Worm (Caenorhabditis elegans) whole organism, L4 larva: ENCODE data around the gene D1046.16.

ENCODE experiments used
- D1046.2 ChIP-seq: fragments of 200-800 bp; sonication (Bioruptor generic); IDR thresholded peaks from 2 replicates; pipeline ENCODE4 v1.3.6; 2022; ENCODE audit warnings: missing genetic modification characterization, missing compliant biosample characterization
- T26A8.4 ChIP-seq: fragments of 200-800 bp; sonication (Bioruptor generic); IDR thresholded peaks from 2 replicates; pipeline ENCODE4 v1.3.6; 2022; ENCODE audit warnings: missing genetic modification characterization, missing compliant biosample characterization
- ZK337.2 ChIP-seq: fragments of 200-800 bp; sonication (Bioruptor generic); IDR thresholded peaks from 2 replicates; pipeline ENCODE4 v1.3.6; 2022; ENCODE audit warnings: missing genetic modification reagents, missing genetic modification characterization, missing compliant biosample characterization
- ZK546.5 ChIP-seq, 2 experiments: sonication (generic microtip); optimal IDR thresholded peaks; 2 replicates each; lab custom pipeline; 2017; ENCODE audit warnings: missing biosample characterization in 2 of 2, missing genetic modification characterization in 2 of 2
- ceh-20 ChIP-seq: fragments of 200-800 bp; sonication (Bioruptor generic); IDR thresholded peaks from 2 replicates; pipeline ENCODE4 v1.3.6; 2022; ENCODE audit warnings: missing genetic modification reagents, missing genetic modification characterization, missing compliant biosample characterization
- ceh-28 ChIP-seq: fragments of 150-350 bp; optimal IDR thresholded peaks from 2 replicates; lab custom pipeline; 2014; ENCODE audit warnings: missing biosample characterization, missing genetic modification reagents, missing genetic modification characterization
- daf-16 ChIP-seq, 3 experiments: sonication (generic microtip); optimal IDR thresholded peaks; 2 replicates each; lab custom pipeline; 2016 to 2017; ENCODE audit warnings: missing genetic modification characterization in 3 of 3, missing genetic modification reagents in 3 of 3, mild to moderate bottlenecking in 2 of 3, missing compliant biosample characterization in 2 of 3, missing biosample characterization in 1 of 3, moderate library complexity in 1 of 3
- daf-19 ChIP-seq: fragments of 200-800 bp; sonication (Bioruptor generic); conservative IDR thresholded peaks from 2 replicates; pipeline ENCODE4 v1.3.6; 2022; ENCODE audit warnings: missing genetic modification characterization, missing compliant biosample characterization
- dmd-6 ChIP-seq: fragments of 200-800 bp; sonication (Bioruptor generic); IDR thresholded peaks from 2 replicates; pipeline ENCODE4 v1.3.6; 2022; ENCODE audit warnings: missing genetic modification reagents, missing genetic modification characterization, missing compliant biosample characterization
- dmd-8 ChIP-seq: fragments of 200-800 bp; sonication (Bioruptor generic); IDR thresholded peaks from 2 replicates; pipeline ENCODE4 v1.3.6; 2022; ENCODE audit warnings: missing genetic modification characterization, missing compliant biosample characterization
- dpl-1 ChIP-seq: fragments of 150-350 bp; optimal IDR thresholded peaks from 2 replicates; lab custom pipeline; 2014; ENCODE audit warnings: missing biosample characterization, missing genetic modification reagents, missing genetic modification characterization
- dve-1 ChIP-seq: sonication (generic microtip); optimal IDR thresholded peaks from 2 replicates; lab custom pipeline; 2017; ENCODE audit warnings: antibody characterized with exemption, mild to moderate bottlenecking, missing genetic modification characterization, missing compliant biosample characterization; ENCODE audit not compliant: insufficient read depth
- hlh-11 ChIP-seq: fragments of 200-800 bp; sonication (Bioruptor generic); optimal IDR thresholded peaks from 2 replicates; lab custom pipeline; 2018; ENCODE audit warnings: mild to moderate bottlenecking, missing genetic modification characterization, missing compliant biosample characterization
- hlh-30 ChIP-seq: sonication (generic microtip); optimal IDR thresholded peaks from 2 replicates; lab custom pipeline; 2017; ENCODE audit warnings: antibody characterized with exemption, mild to moderate bottlenecking, missing genetic modification characterization, missing compliant biosample characterization; ENCODE audit not compliant: insufficient read depth
- hmg-1.1 ChIP-seq: fragments of 200-800 bp; sonication (Bioruptor generic); IDR thresholded peaks from 2 replicates; pipeline ENCODE4 v1.3.6; 2022; ENCODE audit warnings: missing genetic modification reagents, missing genetic modification characterization, missing compliant biosample characterization
- lin-39 ChIP-seq: fragments of 150-350 bp; optimal IDR thresholded peaks from 2 replicates; lab custom pipeline; 2014; ENCODE audit warnings: missing biosample characterization, missing genetic modification reagents, missing genetic modification characterization
- lir-3 ChIP-seq: sonication (generic microtip); optimal IDR thresholded peaks from 2 replicates; lab custom pipeline; 2016; ENCODE audit warnings: mild to moderate bottlenecking, missing genetic modification characterization, missing compliant biosample characterization
- madf-5 ChIP-seq, 2 experiments: fragments of 200-800 bp; sonication (Bioruptor generic); IDR thresholded peaks; 2 replicates each; pipeline ENCODE4 v1.3.6; 2022; ENCODE audit warnings: missing compliant biosample characterization in 2 of 2, missing genetic modification characterization in 2 of 2
- mdl-1 ChIP-seq, 2 experiments: fragments of 150-350 bp in 1 of 2; sonication (generic microtip) in 1 of 2; optimal IDR thresholded peaks; 2 replicates each; lab custom pipeline; 2014 to 2017; ENCODE audit warnings: missing biosample characterization in 2 of 2, missing genetic modification characterization in 2 of 2
- mdt-29 ChIP-seq: fragments of 200-800 bp; sonication (Bioruptor generic); IDR thresholded peaks from 2 replicates; pipeline ENCODE4 v1.3.6; 2022; ENCODE audit warnings: missing genetic modification reagents, missing genetic modification characterization, missing compliant biosample characterization
- mes-2 ChIP-seq: sonication (generic microtip); optimal IDR thresholded peaks from 2 replicates; lab custom pipeline; 2016; ENCODE audit warnings: missing genotype, mild to moderate bottlenecking, missing genetic modification characterization, missing compliant biosample characterization; ENCODE audit not compliant: poor library complexity, severe bottlenecking
- mxl-2 ChIP-seq: fragments of 200-800 bp; sonication (Bioruptor generic); conservative IDR thresholded peaks from 2 replicates; pipeline ENCODE4 v1.3.6; 2022; ENCODE audit warnings: missing genetic modification reagents, missing genetic modification characterization, missing compliant biosample characterization
- mxl-3 ChIP-seq: fragments of 200-800 bp; sonication (Bioruptor generic); optimal IDR thresholded peaks from 2 replicates; lab custom pipeline; 2018; ENCODE audit warnings: mild to moderate bottlenecking, missing genetic modification characterization, missing compliant biosample characterization
- nhr-25 ChIP-seq: sonication (generic microtip); optimal IDR thresholded peaks from 2 replicates; lab custom pipeline; 2017; ENCODE audit warnings: missing genetic modification characterization, mild to moderate bottlenecking, missing compliant biosample characterization, antibody characterized with exemption, moderate library complexity, borderline replicate concordance; ENCODE audit not compliant: insufficient read depth
- nhr-28 ChIP-seq: fragments of 150-350 bp; optimal IDR thresholded peaks from 2 replicates; lab custom pipeline; 2014; ENCODE audit warnings: missing biosample characterization, missing genetic modification characterization
- nhr-41 ChIP-seq: fragments of 200-800 bp; sonication (Bioruptor generic); IDR thresholded peaks from 2 replicates; pipeline ENCODE4 v1.3.6; 2022; ENCODE audit warnings: missing genetic modification reagents, missing genetic modification characterization, missing compliant biosample characterization
- nhr-42 ChIP-seq: fragments of 200-800 bp; sonication (Bioruptor generic); IDR thresholded peaks from 2 replicates; pipeline ENCODE4 v1.3.6; 2022; ENCODE audit warnings: missing genetic modification characterization, missing compliant biosample characterization
- nhr-77 ChIP-seq: fragments of 150-350 bp; optimal IDR thresholded peaks from 2 replicates; lab custom pipeline; 2014; ENCODE audit warnings: missing biosample characterization, missing genetic modification characterization
- skn-1 ChIP-seq: fragments of 150-350 bp; optimal IDR thresholded peaks from 2 replicates; lab custom pipeline; 2014; ENCODE audit warnings: missing biosample characterization, missing genetic modification characterization
- snpc-4 ChIP-seq: fragments of 150-350 bp; optimal IDR thresholded peaks from 2 replicates; lab custom pipeline; 2014; ENCODE audit warnings: missing biosample characterization, missing genetic modification characterization
- unc-62 ChIP-seq, 3 experiments: fragments of 150-350 bp in 1 of 3; sonication (generic microtip); optimal IDR thresholded peaks in 2 of 3; peaks in 1 of 3; 1 replicate in 1 of 3; 2 replicates in 2 of 3; lab custom pipeline; 2014 to 2017; ENCODE audit warnings: missing biosample characterization in 3 of 3, missing genetic modification characterization in 3 of 3, missing genetic modification reagents in 3 of 3, missing genotype in 1 of 3
- zfp-3 ChIP-seq: fragments of 200-800 bp; sonication (Bioruptor generic); conservative IDR thresholded peaks from 2 replicates; pipeline ENCODE4 v1.3.6; 2022; ENCODE audit warnings: missing genetic modification reagents, missing genetic modification characterization, missing compliant biosample characterization
- ztf-7 ChIP-seq: fragments of 150-350 bp; optimal IDR thresholded peaks from 2 replicates; lab custom pipeline; 2014; ENCODE audit warnings: missing biosample characterization, missing genetic modification characterization

The D1046.16 gene

ce11 chrIV:8921956-8922355 lies at the start of gene D1046.16:
Gene D1046.16 (plus strand): TSS chrIV:8922150.
- TF ChIP-seq dve-1, result peak; percentile 19
- peak; percentile 2 for TF ChIP-seq nhr-77 (tag; lab: Kevin White, UChicago)
- TF ChIP-seq daf-16 (GFP tag; optimal IDR thresholded peaks at IDR 0.05; lab: Kevin White, UChicago), result no peak
- peak; percentile 20 for TF ChIP-seq daf-16 (tag; optimal IDR thresholded peaks at IDR 0.05; lab: Kevin White, UChicago)
- TF ChIP-seq unc-62 (GFP tag; optimal IDR thresholded peaks at IDR 0.05 in 1 of 2; lab: Kevin White, UChicago), result peak in 1 of 2 experiments; percentile 15
- TF ChIP-seq unc-62 (tag; optimal IDR thresholded peaks at IDR 0.05; lab: Kevin White, UChicago), result no peak
- peak; percentile 53 for TF ChIP-seq mxl-3
- peak; percentile 41 for TF ChIP-seq nhr-25 (tag; lab: Kevin White, UChicago)
- 0 out of 2 replicates have a peak, but pooled peaks have one; percentile 43 for TF ChIP-seq hmg-1.1 (GFP tag; lab: Robert Waterston, UW)
- no peak for TF ChIP-seq ZK546.5 (tag; optimal IDR thresholded peaks at IDR 0.05; lab: Kevin White, UChicago)
- TF ChIP-seq ceh-28, result peak; percentile 50
- peak in 1 of 2 experiments; percentile 46 for TF ChIP-seq mdl-1 (tag; optimal IDR thresholded peaks at IDR 0.05; lab: Kevin White, UChicago)
- no peak for TF ChIP-seq snpc-4
- peak; percentile 58 for TF ChIP-seq nhr-28
- peak; percentile 39 for TF ChIP-seq hlh-11 (tag; lab: Kevin White, UChicago)
- TF ChIP-seq hlh-30, result peak; percentile 3
- peak; percentile 82 for TF ChIP-seq D1046.2 (GFP tag; lab: Robert Waterston, UW)
- TF ChIP-seq mes-2 (tag; lab: Kevin White, UChicago), result peak; percentile 56
- TF ChIP-seq mdt-29 (GFP tag; lab: Robert Waterston, UW), result peak; percentile 41; the same call in 1 of the 2 replicates
- TF ChIP-seq dpl-1 (GFP tag; lab: Kevin White, UChicago), result no peak
- TF ChIP-seq skn-1, result no peak

- TF ChIP-seq ztf-7 (tag; lab: Kevin White, UChicago) (no peak), mdt-29 (GFP tag; lab: Robert Waterston, UW) (no peak), ceh-20 (GFP tag; lab: Robert Waterston, UW) (no peak), ZK337.2 (GFP tag; lab: Robert Waterston, UW) (no peak), nhr-42 (GFP tag; lab: Robert Waterston, UW) (no peak), mxl-2 (GFP tag; lab: Robert Waterston, UW) (no peak), daf-19 (GFP tag; lab: Robert Waterston, UW) (no peak), dmd-8 (GFP tag; lab: Robert Waterston, UW) (no peak)
Observed at ce11 chrIV:8872958-8873357, 49.0 kb upstream of the D1046.16 start, which contains the start of gene C09G9.3. Gene C09G9.3 (minus strand): TSS chrIV:8873058.

- TF ChIP-seq unc-62 (GFP tag; optimal IDR thresholded peaks at IDR 0.05 in 1 of 2; lab: Kevin White, UChicago) (peak in 1 of 2 experiments; percentile 23), unc-62 (tag; optimal IDR thresholded peaks at IDR 0.05; lab: Kevin White, UChicago) (no peak), dmd-6 (GFP tag; lab: Robert Waterston, UW) (no peak)
Observed at ce11 chrIV:8873847-8874246, 48.1 kb upstream of the D1046.16 start, which contains the start of gene hdl-2. Gene hdl-2 (plus strand): TSS chrIV:8874147.

- TF ChIP-seq madf-5 (GFP tag; IDR thresholded peaks at IDR 0.05; lab: Robert Waterston, UW) (no peak), zfp-3 (no peak), nhr-41 (GFP tag; lab: Robert Waterston, UW) (no peak), T26A8.4 (GFP tag; lab: Robert Waterston, UW) (no peak), lir-3 (tag; lab: Kevin White, UChicago) (no peak), lin-39 (tag; lab: Kevin White, UChicago) (no peak)
Observed at ce11 chrIV:8879810-8880209, 42.1 kb upstream of the D1046.16 start, which contains the start of gene npax-4. Gene npax-4 (minus strand): TSS chrIV:8879910.
